Fruit fly (Drosophila melanogaster): ENCODE measurements around the gene slp2.

slp2 gene

dm6 chr2L:3818903-3819302, 17.7 kb upstream of the slp2 start (continued):
- TF ChIP-seq slou (GFP tag; optimal IDR thresholded peaks at IDR 0.05) (no peak), Nf-YB (GFP tag; optimal IDR thresholded peaks at IDR 0.05) (no peak), CG10543 (GFP tag; optimal IDR thresholded peaks at IDR 0.05) (no peak), CG16815 (GFP tag; optimal IDR thresholded peaks at IDR 0.05) (peak; percentile 22), fd64A (GFP tag; optimal IDR thresholded peaks at IDR 0.05) (no peak), ab (GFP tag; optimal IDR thresholded peaks at IDR 0.05) (no peak), CHES-1-like (GFP tag; optimal IDR thresholded peaks at IDR 0.05) (no peak), pros (GFP tag; optimal IDR thresholded peaks at IDR 0.05) (no peak), caup (GFP tag; optimal IDR thresholded peaks at IDR 0.05; ENCODE audit: severe bottlenecking) (no peak), ssp (GFP tag; IDR thresholded peaks at IDR 0.05) (no peak), CG8765 (GFP tag; IDR thresholded peaks at IDR 0.05) (peak; percentile 68; the same call in 1 of the 2 replicates), CG4854 (GFP tag; optimal IDR thresholded peaks at IDR 0.05) (no peak), Nf-YA (GFP tag; IDR thresholded peaks at IDR 0.05) (no peak), CG3407 (GFP tag; optimal IDR thresholded peaks at IDR 0.05) (no peak), Bdp1 (GFP tag; optimal IDR thresholded peaks at IDR 0.05) (no peak), CG11247 (GFP tag; IDR thresholded peaks at IDR 0.05) (no peak), Xbp1 (GFP tag; optimal IDR thresholded peaks at IDR 0.05) (no peak), seq (GFP tag; IDR thresholded peaks at IDR 0.05) (no peak), jing (GFP tag; optimal IDR thresholded peaks at IDR 0.05) (no peak), CG8388 (GFP tag; optimal IDR thresholded peaks at IDR 0.05) (no peak), abd-A (tag; optimal IDR thresholded peaks at IDR 0.05) (no peak), unpg (GFP tag; optimal IDR thresholded peaks at IDR 0.05) (no peak), fd96Cb (tag; optimal IDR thresholded peaks at IDR 0.05) (no peak), lab (GFP tag; optimal IDR thresholded peaks at IDR 0.05) (no peak), Dp (GFP tag; optimal IDR thresholded peaks at IDR 0.05) (no peak), MTF-1 (GFP tag; optimal IDR thresholded peaks at IDR 0.05; ENCODE audit: borderline replicate concordance) (no peak), CG13287 (GFP tag; IDR thresholded peaks at IDR 0.05; ENCODE audit: partially characterized antibody) (no peak), CG2120 (GFP tag; optimal IDR thresholded peaks at IDR 0.05) (no peak), CG2202 (tag; optimal IDR thresholded peaks at IDR 0.05) (peak; percentile 16), CG14667 (GFP tag; IDR thresholded peaks at IDR 0.05) (no peak), CG12391 (tag; optimal IDR thresholded peaks at IDR 0.05) (peak; percentile 28), CG32772 (GFP tag; IDR thresholded peaks at IDR 0.05) (no peak), D19B (GFP tag; optimal IDR thresholded peaks at IDR 0.05) (no peak), Pdp1 (GFP tag; optimal IDR thresholded peaks at IDR 0.05) (no peak), Hr51 (GFP tag; optimal IDR thresholded peaks at IDR 0.05) (no peak), lov (optimal IDR thresholded peaks at IDR 0.05) (no peak), lov (GFP tag; IDR thresholded peaks at IDR 0.05) (no peak), Bteb2 (GFP tag; optimal IDR thresholded peaks at IDR 0.05) (no peak), CG12104 (GFP tag; optimal IDR thresholded peaks at IDR 0.05) (no peak), CG13894 (tag; optimal IDR thresholded peaks at IDR 0.05) (no peak), gro (GFP tag; optimal IDR thresholded peaks at IDR 0.05) (no peak), Chrac-16 (GFP tag; optimal IDR thresholded peaks at IDR 0.05) (no peak), CG4730 (GFP tag; IDR thresholded peaks at IDR 0.05) (no peak), oc (tag; optimal IDR thresholded peaks at IDR 0.05) (no peak), CG4617 (GFP tag; optimal IDR thresholded peaks at IDR 0.05; ENCODE audit: borderline replicate concordance) (no peak), ftz-f1 (GFP tag; optimal IDR thresholded peaks at IDR 0.05) (no peak), E2f1 (GFP tag; IDR thresholded peaks at IDR 0.05) (no peak), tup (GFP tag; optimal IDR thresholded peaks at IDR 0.05) (no peak), CG17186 (GFP tag; optimal IDR thresholded peaks at IDR 0.05) (no peak), nerfin-2 (GFP tag; IDR thresholded peaks at IDR 0.05; ENCODE audit: partially characterized antibody) (no peak), CG4820 (GFP tag; optimal IDR thresholded peaks at IDR 0.05) (no peak)
